Worm (Caenorhabditis elegans): Measurements from ENCODE around the gene coq-2.

ce11 chrIII:6958674-6959241 lies 23.0 kb downstream of the coq-2 start:
- TF ChIP-seq ceh-24 (tag; optimal IDR thresholded peaks at IDR 0.05) (no peak), hlh-15 (tag; optimal IDR thresholded peaks at IDR 0.05) (no peak), pha-4 (tag; optimal IDR thresholded peaks at IDR 0.05) (no peak), ama-1 (optimal IDR thresholded peaks at IDR 0.05) (no peak), K09A11.1 (tag; optimal IDR thresholded peaks at IDR 0.05; ENCODE audit: insufficient read depth) (no peak), ceh-22 (tag; optimal IDR thresholded peaks at IDR 0.05) (no peak)

Measured in whole organism, late embryonic.